Worm (Caenorhabditis elegans) whole organism, young adult: ENCODE data around the gene ZK1307.2.

Source experiments
- F55B11.4 ChIP-seq: sonication (generic microtip); optimal IDR thresholded peaks from 2 replicates; lab custom pipeline; 2016; ENCODE audit warnings: missing compliant biosample characterization, missing genetic modification characterization, borderline replicate concordance; ENCODE audit not compliant: insufficient read depth
- ama-1 ChIP-seq, 3 experiments: fragments of 150-350 bp in 1 of 3; sonication (generic microtip) in 2 of 3; optimal IDR thresholded peaks; 2 replicates each; lab custom pipeline; 2014 to 2018; ENCODE audit warnings: missing biosample characterization in 2 of 3, missing genetic modification characterization in 2 of 3, missing genetic modification reagents in 2 of 3
- bed-2 ChIP-seq: fragments of 200-800 bp; sonication (Bioruptor generic); IDR thresholded peaks from 2 replicates; pipeline ENCODE4 v1.3.6; 2022; ENCODE audit warnings: missing genetic modification reagents, missing genetic modification characterization, missing compliant biosample characterization
- ceh-58 ChIP-seq: fragments of 200-800 bp; sonication (Bioruptor generic); IDR thresholded peaks from 2 replicates; pipeline ENCODE4 v1.3.6; 2022; ENCODE audit warnings: missing genetic modification characterization, missing compliant biosample characterization
- efl-1 ChIP-seq: fragments of 150-350 bp; optimal IDR thresholded peaks from 2 replicates; lab custom pipeline; 2014; ENCODE audit warnings: missing biosample characterization, missing genetic modification reagents, missing genetic modification characterization
- egl-18 ChIP-seq: fragments of 200-800 bp; sonication (Bioruptor generic); IDR thresholded peaks from 2 replicates; pipeline ENCODE4 v1.3.6; 2022; ENCODE audit warnings: missing genetic modification reagents, missing genetic modification characterization, missing compliant biosample characterization
- egl-44 ChIP-seq: fragments of 200-800 bp; sonication (Bioruptor generic); IDR thresholded peaks from 2 replicates; pipeline ENCODE4 v1.3.6; 2022; ENCODE audit warnings: missing genetic modification reagents, missing genetic modification characterization, missing compliant biosample characterization
- hmg-1.2 ChIP-seq: fragments of 200-800 bp; sonication (Bioruptor generic); IDR thresholded peaks from 2 replicates; pipeline ENCODE4 v1.3.6; 2022; ENCODE audit warnings: missing genetic modification reagents, missing genetic modification characterization, missing compliant biosample characterization
- nhr-80 ChIP-seq: sonication (generic microtip); optimal IDR thresholded peaks from 2 replicates; lab custom pipeline; 2016; ENCODE audit warnings: missing genetic modification characterization, missing compliant biosample characterization
- nhr-90 ChIP-seq: sonication (generic microtip); optimal IDR thresholded peaks from 2 replicates; lab custom pipeline; 2016; ENCODE audit warnings: missing genotype, mild to moderate bottlenecking, missing genetic modification characterization, missing compliant biosample characterization
- rpc-1 ChIP-seq, 2 experiments: fragments of 150-350 bp in 1 of 2; sonication (generic microtip) in 1 of 2; optimal IDR thresholded peaks; 2 replicates each; lab custom pipeline; 2014 to 2018; ENCODE audit warnings: missing biosample characterization in 1 of 2, missing genetic modification characterization in 1 of 2, missing genetic modification reagents in 1 of 2, missing genotype in 1 of 2
- snpc-1.3 ChIP-seq: sonication (generic microtip); optimal IDR thresholded peaks from 2 replicates; lab custom pipeline; 2017; ENCODE audit warnings: missing genetic modification characterization, mild to moderate bottlenecking, missing compliant biosample characterization, antibody characterized with exemption, moderate library complexity, missing genotype, missing genetic modification reagents; ENCODE audit not compliant: insufficient read depth
- ztf-25 ChIP-seq: fragments of 200-800 bp; sonication (Bioruptor generic); IDR thresholded peaks from 2 replicates; pipeline ENCODE4 v1.3.6; 2022; ENCODE audit warnings: missing genetic modification reagents, missing genetic modification characterization, missing compliant biosample characterization
- ztf-28 ChIP-seq: fragments of 200-800 bp; sonication (Bioruptor generic); IDR thresholded peaks from 2 replicates; pipeline ENCODE4 v1.3.6; 2022; ENCODE audit warnings: missing genetic modification reagents, missing genetic modification characterization, missing compliant biosample characterization

ce11 chrII:9636300-9636699 is 17.5 kb downstream of the ZK1307.2 start, which contains the start of gene ZK1307.7:
- TF ChIP-seq egl-18 (GFP tag; lab: Robert Waterston, UW) (no peak), ztf-25 (GFP tag; lab: Robert Waterston, UW) (no peak), ztf-28 (GFP tag; lab: Robert Waterston, UW) (no peak), rpc-1 (optimal IDR thresholded peaks at IDR 0.05; lab: Kevin White, UChicago) (no peak), rpc-1 (tag; optimal IDR thresholded peaks at IDR 0.05; lab: Kevin White, UChicago) (no peak), bed-2 (GFP tag; lab: Robert Waterston, UW) (no peak), nhr-90 (tag; lab: Kevin White, UChicago) (no peak), efl-1 (GFP tag; lab: Kevin White, UChicago) (no peak), egl-44 (GFP tag; lab: Robert Waterston, UW) (no peak), snpc-1.3 (tag; lab: Kevin White, UChicago) (no peak), hmg-1.2 (GFP tag; lab: Robert Waterston, UW) (no peak), ceh-58 (GFP tag; lab: Robert Waterston, UW) (no peak), ama-1 (optimal IDR thresholded peaks at IDR 0.05; lab: Kevin White, UChicago) (no peak), ama-1 (GFP tag; optimal IDR thresholded peaks at IDR 0.05; lab: Kevin White, UChicago) (no peak), F55B11.4 (no peak), nhr-80 (tag; lab: Kevin White, UChicago) (no peak)
